Worm (Caenorhabditis elegans) whole organism, early embryonic: ENCODE measurements around the gene R12A1.3.

Experiments
- B0310.2 ChIP-seq: sonication (generic microtip); optimal IDR thresholded peaks from 2 replicates; lab custom pipeline; 2016; ENCODE audit warnings: mild to moderate bottlenecking, missing genetic modification characterization, missing compliant biosample characterization
- F13C5.2 ChIP-seq: sonication (generic microtip); optimal IDR thresholded peaks from 2 replicates; lab custom pipeline; 2017; ENCODE audit warnings: mild to moderate bottlenecking, missing genetic modification characterization, inconsistent platforms, missing compliant biosample characterization
- aly-1 ChIP-seq: sonication (generic microtip); optimal IDR thresholded peaks from 2 replicates; lab custom pipeline; 2016; ENCODE audit warnings: missing genetic modification characterization, missing compliant biosample characterization
- ama-1 ChIP-seq: fragments of 150-350 bp; optimal IDR thresholded peaks from 2 replicates; lab custom pipeline; 2014
- ceh-13 ChIP-seq: fragments of 200-800 bp; sonication (Bioruptor generic); optimal IDR thresholded peaks from 2 replicates; lab custom pipeline; 2018; ENCODE audit warnings: mild to moderate bottlenecking, missing genetic modification characterization, missing compliant biosample characterization
- ceh-36 ChIP-seq: sonication (generic microtip); optimal IDR thresholded peaks from 2 replicates; lab custom pipeline; 2016; ENCODE audit warnings: missing genetic modification characterization, inconsistent platforms, missing compliant biosample characterization
- ets-7 ChIP-seq: sonication (generic microtip); optimal IDR thresholded peaks from 2 replicates; lab custom pipeline; 2016; ENCODE audit warnings: missing genotype, missing genetic modification characterization, missing compliant biosample characterization
- flt-1 ChIP-seq: fragments of 200-800 bp; sonication (Bioruptor generic); IDR thresholded peaks from 2 replicates; pipeline ENCODE4 v1.3.6; 2022; ENCODE audit warnings: missing genetic modification characterization, missing compliant biosample characterization
- hmbx-1 ChIP-seq: sonication (generic microtip); optimal IDR thresholded peaks from 2 replicates; lab custom pipeline; 2016; ENCODE audit warnings: mild to moderate bottlenecking, missing genetic modification characterization, missing compliant biosample characterization
- hmg-4 ChIP-seq: fragments of 200-800 bp; sonication (Bioruptor generic); optimal IDR thresholded peaks from 2 replicates; lab custom pipeline; 2018; ENCODE audit warnings: mild to moderate bottlenecking, missing genetic modification characterization, missing compliant biosample characterization
- hnd-1 ChIP-seq: sonication (generic microtip); optimal IDR thresholded peaks from 2 replicates; lab custom pipeline; 2016; ENCODE audit warnings: missing genetic modification characterization, missing compliant biosample characterization
- pes-1 ChIP-seq: fragments of 200-800 bp; sonication (Bioruptor generic); IDR thresholded peaks from 2 replicates; pipeline ENCODE4 v1.3.6; 2022; ENCODE audit warnings: missing genetic modification reagents, missing genetic modification characterization, missing compliant biosample characterization
- scrt-1 ChIP-seq: fragments of 200-800 bp; sonication (Bioruptor generic); IDR thresholded peaks from 2 replicates; pipeline ENCODE4 v1.3.6; 2022; ENCODE audit warnings: missing genetic modification characterization, missing compliant biosample characterization
- sea-1 ChIP-seq: fragments of 200-800 bp; sonication (Bioruptor generic); conservative IDR thresholded peaks from 2 replicates; pipeline ENCODE4 v1.3.6; 2022; ENCODE audit warnings: missing genetic modification characterization, missing compliant biosample characterization
- tbx-11 ChIP-seq: fragments of 200-800 bp; sonication (Bioruptor generic); IDR thresholded peaks from 2 replicates; pipeline ENCODE4 v1.3.6; 2022; ENCODE audit warnings: missing genetic modification characterization, missing compliant biosample characterization
- tbx-37 ChIP-seq: fragments of 200-800 bp; sonication (Bioruptor generic); conservative IDR thresholded peaks from 2 replicates; pipeline ENCODE4 v1.3.6; 2022; ENCODE audit warnings: missing genetic modification reagents, missing genetic modification characterization, missing compliant biosample characterization
- tra-4 ChIP-seq: sonication (generic microtip); optimal IDR thresholded peaks from 2 replicates; lab custom pipeline; 2017; ENCODE audit warnings: missing genetic modification characterization, missing compliant biosample characterization

R12A1.3 gene

ce11 chrV:1438832-1439231, 13.2 kb upstream of the R12A1.3 start, which contains the start of gene R09B5.11:
R09B5.11 (plus strand) TSS chrV:1439205.
- TF ChIP-seq ets-7 (tag; lab: Kevin White, UChicago) (no peak), sea-1 (GFP tag; lab: Robert Waterston, UW) (no peak), ceh-36 (tag; lab: Kevin White, UChicago) (no peak), F13C5.2 (tag; lab: Kevin White, UChicago) (no peak), tbx-11 (GFP tag; lab: Robert Waterston, UW) (no peak), ceh-13 (GFP tag; lab: Kevin White, UChicago) (no peak), B0310.2 (tag; lab: Kevin White, UChicago) (no peak), tbx-37 (GFP tag; lab: Robert Waterston, UW) (no peak), flt-1 (GFP tag; lab: Robert Waterston, UW) (no peak), scrt-1 (GFP tag; lab: Robert Waterston, UW) (no peak), tra-4 (no peak)

- no peak for TF ChIP-seq ceh-13 (GFP tag; lab: Kevin White, UChicago)
Observed at ce11 chrV:1438205-1438604, 12.6 kb upstream of the R12A1.3 start.

- TF ChIP-seq hmg-4 (GFP tag; lab: Kevin White, UChicago): no peak
- no peak for TF ChIP-seq tbx-11 (GFP tag; lab: Robert Waterston, UW)
- no peak for TF ChIP-seq hnd-1 (tag; lab: Kevin White, UChicago)
- no peak for TF ChIP-seq tra-4
- no peak for TF ChIP-seq hmbx-1 (tag; lab: Kevin White, UChicago)
- no peak for TF ChIP-seq ets-7 (tag; lab: Kevin White, UChicago)
- TF ChIP-seq scrt-1 (GFP tag; lab: Robert Waterston, UW): no peak
- no peak for TF ChIP-seq B0310.2 (tag; lab: Kevin White, UChicago)
- TF ChIP-seq ceh-13 (GFP tag; lab: Kevin White, UChicago): no peak
- TF ChIP-seq pes-1: no peak
- no peak for TF ChIP-seq F13C5.2 (tag; lab: Kevin White, UChicago)
- TF ChIP-seq ama-1 (lab: Kevin White, UChicago): no peak
- TF ChIP-seq flt-1 (GFP tag; lab: Robert Waterston, UW): no peak
- no peak for TF ChIP-seq aly-1 (tag; lab: Kevin White, UChicago)
- TF ChIP-seq tbx-37 (GFP tag; lab: Robert Waterston, UW): no peak
- no peak for TF ChIP-seq sea-1 (GFP tag; lab: Robert Waterston, UW)
- no peak for TF ChIP-seq ceh-36 (tag; lab: Kevin White, UChicago)
Observed at ce11 chrV:1435106-1435505, 9.5 kb upstream of the R12A1.3 start.

ce11 chrV:1434398-1434797, 8.8 kb upstream of the R12A1.3 start:
- TF ChIP-seq ets-7 (tag; lab: Kevin White, UChicago) (no peak), hnd-1 (tag; lab: Kevin White, UChicago) (no peak), F13C5.2 (tag; lab: Kevin White, UChicago) (no peak), ama-1 (lab: Kevin White, UChicago) (no peak), ceh-13 (GFP tag; lab: Kevin White, UChicago) (no peak), hmg-4 (GFP tag; lab: Kevin White, UChicago) (no peak), pes-1 (no peak), ceh-36 (tag; lab: Kevin White, UChicago) (no peak), scrt-1 (GFP tag; lab: Robert Waterston, UW) (no peak), tbx-11 (GFP tag; lab: Robert Waterston, UW) (no peak), tbx-37 (GFP tag; lab: Robert Waterston, UW) (no peak), flt-1 (GFP tag; lab: Robert Waterston, UW) (no peak), B0310.2 (tag; lab: Kevin White, UChicago) (no peak), hmbx-1 (tag; lab: Kevin White, UChicago) (no peak), sea-1 (GFP tag; lab: Robert Waterston, UW) (no peak), tra-4 (no peak), aly-1 (tag; lab: Kevin White, UChicago) (no peak)

- TF ChIP-seq tbx-11 (GFP tag; lab: Robert Waterston, UW) (no peak), ets-7 (tag; lab: Kevin White, UChicago) (no peak), hmg-4 (GFP tag; lab: Kevin White, UChicago) (no peak), hnd-1 (tag; lab: Kevin White, UChicago) (no peak), F13C5.2 (tag; lab: Kevin White, UChicago) (no peak), scrt-1 (GFP tag; lab: Robert Waterston, UW) (no peak)
Observed at ce11 chrV:1433419-1433765, 7.8 kb upstream of the R12A1.3 start.

- TF ChIP-seq F13C5.2 (tag; lab: Kevin White, UChicago) (no peak), scrt-1 (GFP tag; lab: Robert Waterston, UW) (no peak), sea-1 (GFP tag; lab: Robert Waterston, UW) (no peak), ets-7 (tag; lab: Kevin White, UChicago) (no peak), ama-1 (lab: Kevin White, UChicago) (no peak), aly-1 (tag; lab: Kevin White, UChicago) (no peak), tbx-37 (GFP tag; lab: Robert Waterston, UW) (no peak)
Observed at ce11 chrV:1432500-1433418, 7.2 kb upstream of the R12A1.3 start.

ce11 chrV:1431702-1432187, 6.2 kb upstream of the R12A1.3 start, which contains the start of gene ges-1:
ges-1 (minus strand) TSS chrV:1432137.
- TF ChIP-seq hmbx-1 (tag; lab: Kevin White, UChicago) (no peak), flt-1 (GFP tag; lab: Robert Waterston, UW) (no peak), ama-1 (lab: Kevin White, UChicago) (no peak), aly-1 (tag; lab: Kevin White, UChicago) (no peak), scrt-1 (GFP tag; lab: Robert Waterston, UW) (no peak), ets-7 (tag; lab: Kevin White, UChicago) (no peak), hmg-4 (GFP tag; lab: Kevin White, UChicago) (no peak), pes-1 (no peak)
